Fruit fly (Drosophila melanogaster) whole organism, embryonic: ENCODE measurements around the gene RpL32.
A peak's percentile ranks its signal among the peaks of the same experiment; 100 is the strongest.

Experiments used
- CG10462 ChIP-seq: fragments of 200-800 bp; sonication (Bioruptor generic); optimal IDR thresholded peaks from 2 replicates; lab custom pipeline; 2016; ENCODE audit warnings: missing biosample characterization, missing genetic modification characterization
- CG12104 ChIP-seq: fragments of 200-800 bp; sonication (Bioruptor generic); optimal IDR thresholded peaks from 3 replicates; lab custom pipeline; 2016; ENCODE audit warnings: missing biosample characterization, missing genetic modification characterization
- CG14050 ChIP-seq: fragments of 200-800 bp; sonication (Bioruptor generic); IDR thresholded peaks from 3 replicates; pipeline ENCODE4 v1.3.6; 2022; ENCODE audit warnings: missing biosample characterization, missing genetic modification characterization
- CG14965 ChIP-seq: fragments of 200-800 bp; sonication (Bioruptor generic); optimal IDR thresholded peaks from 2 replicates; lab custom pipeline; 2016; ENCODE audit warnings: missing biosample characterization, missing genetic modification characterization, borderline replicate concordance
- CG15514 ChIP-seq: fragments of 200-800 bp; sonication (Bioruptor generic); optimal IDR thresholded peaks from 3 replicates; lab custom pipeline; 2017; ENCODE audit warnings: missing biosample characterization, missing genetic modification characterization, mild to moderate bottlenecking, moderate library complexity, missing genetic modification reagents
- CG2202 ChIP-seq: fragments of 200-800 bp; sonication (Bioruptor generic); optimal IDR thresholded peaks from 2 replicates; lab custom pipeline; 2018; ENCODE audit warnings: missing biosample characterization, mild to moderate bottlenecking, missing genetic modification characterization
- CG2678 ChIP-seq: fragments of 200-800 bp; sonication (Bioruptor generic); optimal IDR thresholded peaks from 3 replicates; lab custom pipeline; 2019; ENCODE audit warnings: missing biosample characterization, mild to moderate bottlenecking, missing genetic modification characterization, moderate library complexity
- CG31441 ChIP-seq: fragments of 200-800 bp; sonication (Bioruptor generic); IDR thresholded peaks from 2 replicates; pipeline ENCODE4 v1.3.6; 2022; ENCODE audit warnings: missing biosample characterization, missing genetic modification characterization
- CG42726 ChIP-seq: fragments of 200-800 bp; sonication (Bioruptor generic); IDR thresholded peaks from 2 replicates; pipeline ENCODE4 v1.3.6; 2022; ENCODE audit warnings: missing biosample characterization, missing genetic modification characterization; ENCODE audit not compliant: partially characterized antibody
- CG4617 ChIP-seq: fragments of 200-800 bp; sonication (Bioruptor generic); optimal IDR thresholded peaks from 3 replicates; lab custom pipeline; 2016; ENCODE audit warnings: missing biosample characterization, missing genetic modification characterization, borderline replicate concordance
- CG6654 ChIP-seq: fragments of 200-800 bp; sonication (Bioruptor generic); optimal IDR thresholded peaks from 2 replicates; lab custom pipeline; 2017; ENCODE audit warnings: missing biosample characterization, mild to moderate bottlenecking, missing genetic modification characterization
- CG6813 ChIP-seq: fragments of 200-800 bp; sonication (Bioruptor generic); optimal IDR thresholded peaks from 2 replicates; lab custom pipeline; 2017; ENCODE audit warnings: missing biosample characterization, missing genetic modification characterization, mild to moderate bottlenecking, moderate library complexity, missing genetic modification reagents
- CG6854 ChIP-seq: fragments of 200-800 bp; sonication (Bioruptor generic); optimal IDR thresholded peaks from 3 replicates; lab custom pipeline; 2017; ENCODE audit warnings: missing biosample characterization, mild to moderate bottlenecking, missing genetic modification characterization
- CG7839 ChIP-seq: fragments of 200-800 bp; sonication (Bioruptor generic); optimal IDR thresholded peaks from 3 replicates; lab custom pipeline; 2018; ENCODE audit warnings: missing biosample characterization, mild to moderate bottlenecking, missing genetic modification characterization, moderate library complexity
- CG8765 ChIP-seq: fragments of 200-800 bp; sonication (Bioruptor generic); IDR thresholded peaks from 2 replicates; pipeline ENCODE4 v1.3.6; 2022; ENCODE audit warnings: missing biosample characterization, missing genetic modification characterization
- CG9932 ChIP-seq: fragments of 200-800 bp; sonication (Bioruptor generic); IDR thresholded peaks from 2 replicates; pipeline ENCODE4 v1.3.6; 2022; ENCODE audit warnings: missing biosample characterization, missing genetic modification characterization
- Dbx ChIP-seq: fragments of 200-800 bp; sonication (Bioruptor generic); IDR thresholded peaks from 3 replicates; pipeline ENCODE4 v1.3.6; 2022; ENCODE audit warnings: missing biosample characterization, missing genetic modification characterization
- Deaf1 ChIP-seq: fragments of 200-800 bp; optimal IDR thresholded peaks from 3 replicates; lab custom pipeline; 2019; ENCODE audit warnings: missing biosample characterization, mild to moderate bottlenecking, missing genetic modification characterization, moderate library complexity
- Dfd ChIP-seq, 2 experiments: fragments of >200 bp; optimal IDR thresholded peaks; 2 replicates each; lab custom pipeline; 2017; ENCODE audit warnings: missing biosample characterization in 2 of 2, missing genetic modification characterization in 2 of 2
- Eip74EF ChIP-seq, 2 experiments: fragments of 200-800 bp in 1 of 2; fragments of >200 bp in 1 of 2; sonication (Bioruptor generic) in 1 of 2; optimal IDR thresholded peaks; 2 replicates each; lab custom pipeline; 2017 to 2019; ENCODE audit warnings: missing biosample characterization in 2 of 2, missing genetic modification characterization in 2 of 2, mild to moderate bottlenecking in 1 of 2, moderate library complexity in 1 of 2
- HmgD ChIP-seq: fragments of 200-800 bp; sonication (Bioruptor generic); optimal IDR thresholded peaks from 3 replicates; lab custom pipeline; 2016; ENCODE audit warnings: missing biosample characterization, missing genetic modification characterization
- HmgZ ChIP-seq: fragments of 200-800 bp; sonication (Bioruptor generic); optimal IDR thresholded peaks from 2 replicates; lab custom pipeline; 2018; ENCODE audit warnings: missing biosample characterization, mild to moderate bottlenecking, missing genetic modification characterization
- Hr78 ChIP-seq, 2 experiments: fragments of 200-800 bp in 1 of 2; fragments of >200 bp in 1 of 2; sonication (Bioruptor generic) in 1 of 2; optimal IDR thresholded peaks; 2 replicates each; lab custom pipeline; 2017 to 2019; ENCODE audit warnings: missing biosample characterization in 2 of 2, missing genetic modification characterization in 2 of 2, mild to moderate bottlenecking in 1 of 2, moderate library complexity in 1 of 2
- Med ChIP-seq: fragments of 200-800 bp; sonication (Bioruptor generic); peaks from one replicate; lab custom pipeline; 2016; ENCODE audit warnings: missing biosample characterization, missing genetic modification characterization, mild to moderate bottlenecking, inconsistent platforms, moderate library complexity
- Myb ChIP-seq: fragments of 200-800 bp; sonication (Bioruptor generic); optimal IDR thresholded peaks from 2 replicates; lab custom pipeline; 2016; ENCODE audit warnings: missing biosample characterization, missing genetic modification characterization
- Nf-YC ChIP-seq: fragments of 200-800 bp; optimal IDR thresholded peaks from 3 replicates; lab custom pipeline; 2019; ENCODE audit warnings: missing biosample characterization, mild to moderate bottlenecking, missing genetic modification characterization, moderate library complexity
- PHDP ChIP-seq: fragments of 200-800 bp; sonication (Bioruptor generic); optimal IDR thresholded peaks from 3 replicates; lab custom pipeline; 2018; ENCODE audit warnings: missing biosample characterization, mild to moderate bottlenecking, missing genetic modification characterization, moderate library complexity
- Sox100B ChIP-seq: fragments of 200-800 bp; sonication (Bioruptor generic); optimal IDR thresholded peaks from 3 replicates; lab custom pipeline; 2018; ENCODE audit warnings: missing biosample characterization, mild to moderate bottlenecking, missing genetic modification characterization
- Sry-β ChIP-seq: fragments of 200-800 bp; sonication (Bioruptor generic); optimal IDR thresholded peaks from 2 replicates; lab custom pipeline; 2018; ENCODE audit warnings: missing biosample characterization, mild to moderate bottlenecking, missing genetic modification characterization, moderate library complexity
- Sry-δ ChIP-seq: fragments of 200-800 bp; sonication (Bioruptor generic); optimal IDR thresholded peaks from 2 replicates; lab custom pipeline; 2016; ENCODE audit warnings: missing biosample characterization, missing genetic modification characterization
- Usf ChIP-seq: fragments of 200-800 bp; sonication (Bioruptor generic); optimal IDR thresholded peaks from 2 replicates; lab custom pipeline; 2017; ENCODE audit warnings: missing genotype, missing biosample characterization, missing genetic modification characterization
- ap ChIP-seq: fragments of 200-800 bp; sonication (Bioruptor generic); IDR thresholded peaks from 2 replicates; pipeline ENCODE4 v1.3.6; 2022; ENCODE audit warnings: missing biosample characterization, missing genetic modification characterization
- bbx ChIP-seq: fragments of 200-800 bp; sonication (Bioruptor generic); IDR thresholded peaks from 2 replicates; pipeline ENCODE4 v1.3.6; 2022; ENCODE audit warnings: missing biosample characterization, missing genetic modification characterization; ENCODE audit not compliant: partially characterized antibody
- dati ChIP-seq: fragments of 200-800 bp; sonication (Bioruptor generic); IDR thresholded peaks from 2 replicates; pipeline ENCODE4 v1.3.6; 2022; ENCODE audit warnings: missing biosample characterization, missing genetic modification characterization
- dmrt99B ChIP-seq: fragments of 200-800 bp; sonication (Bioruptor generic); optimal IDR thresholded peaks from 2 replicates; lab custom pipeline; 2018; ENCODE audit warnings: missing biosample characterization, mild to moderate bottlenecking, missing genetic modification characterization, moderate library complexity
- fd96Cb ChIP-seq: fragments of 200-800 bp; sonication (Bioruptor generic); optimal IDR thresholded peaks from 2 replicates; lab custom pipeline; 2018; ENCODE audit warnings: missing biosample characterization, mild to moderate bottlenecking, missing genetic modification characterization, moderate library complexity
- gcm ChIP-seq: fragments of 200-800 bp; sonication (Bioruptor generic); optimal IDR thresholded peaks from 2 replicates; lab custom pipeline; 2019; ENCODE audit warnings: missing biosample characterization, mild to moderate bottlenecking, missing genetic modification characterization, moderate library complexity
- klu ChIP-seq: fragments of 200-800 bp; sonication (Bioruptor generic); IDR thresholded peaks from 2 replicates; pipeline ENCODE4 v1.3.6; 2022; ENCODE audit warnings: missing biosample characterization, missing genetic modification characterization
- lmd ChIP-seq: fragments of 200-800 bp; sonication (Bioruptor generic); IDR thresholded peaks from 2 replicates; pipeline ENCODE4 v1.3.6; 2022; ENCODE audit warnings: missing biosample characterization, missing genetic modification characterization
- luna ChIP-seq: fragments of 200-800 bp; sonication (Bioruptor generic); optimal IDR thresholded peaks from 2 replicates; lab custom pipeline; 2016; ENCODE audit warnings: missing biosample characterization, missing genetic modification characterization
- nau ChIP-seq: fragments of 200-800 bp; sonication (Bioruptor generic); optimal IDR thresholded peaks from 3 replicates; lab custom pipeline; 2017; ENCODE audit warnings: missing biosample characterization, mild to moderate bottlenecking, missing genetic modification characterization, missing genetic modification reagents
- otp ChIP-seq: fragments of 200-800 bp; sonication (Bioruptor generic); IDR thresholded peaks from 3 replicates; pipeline ENCODE4, ENCODE4 v1.3.6; 2022; ENCODE audit warnings: missing biosample characterization, missing genetic modification characterization
- rib ChIP-seq: fragments of 200-800 bp; sonication (Bioruptor generic); IDR thresholded peaks from 2 replicates; pipeline ENCODE4 v1.3.6; 2022; ENCODE audit warnings: missing biosample characterization, missing genetic modification characterization
- slou ChIP-seq: fragments of 200-800 bp; sonication (Bioruptor generic); optimal IDR thresholded peaks from 3 replicates; lab custom pipeline; 2016; ENCODE audit warnings: missing biosample characterization, missing genetic modification characterization
- sna ChIP-seq: fragments of 200-800 bp; sonication (Bioruptor generic); IDR thresholded peaks from 2 replicates; pipeline ENCODE4 v1.3.6; 2022; ENCODE audit warnings: missing biosample characterization, missing genetic modification characterization; ENCODE audit not compliant: partially characterized antibody
- tup ChIP-seq: fragments of 200-800 bp; sonication (Bioruptor generic); optimal IDR thresholded peaks from 2 replicates; lab custom pipeline; 2016; ENCODE audit warnings: missing biosample characterization, mild to moderate bottlenecking, missing genetic modification characterization, moderate library complexity
- zen ChIP-seq: fragments of 200-800 bp; sonication (Bioruptor generic); optimal IDR thresholded peaks from 3 replicates; lab custom pipeline; 2018; ENCODE audit warnings: missing biosample characterization, mild to moderate bottlenecking, missing genetic modification characterization, moderate library complexity

RpL32 gene

dm6 chr3R:30046029-30047001 lies at the start of gene RpL32, which contains the start of gene CG7943 (continued):
- TF ChIP-seq Dfd (GFP tag; optimal IDR thresholded peaks at IDR 0.05; lab: Kevin White, UChicago) (no peak), Sry-δ (peak; percentile 100), CG42726 (GFP tag; lab: Robert Waterston, UW) (peak; percentile 100), dati (GFP tag; lab: Robert Waterston, UW) (peak; percentile 81), Sry-β (peak; percentile 78), Usf (peak; percentile 79), Hr78 (GFP tag; optimal IDR thresholded peaks at IDR 0.05; lab: Kevin White, UChicago) (no peak), Myb (peak; percentile 84), dmrt99B (tag; lab: Kevin White, UChicago) (peak; percentile 82), fd96Cb (tag; lab: Kevin White, UChicago) (peak; percentile 88), CG6654 (GFP tag; lab: Kevin White, UChicago) (peak; percentile 84), CG7839 (peak; percentile 85), CG10462 (GFP tag; lab: Kevin White, UChicago) (peak; percentile 56), sna (GFP tag; lab: Robert Waterston, UW) (peak; percentile 100), HmgD (GFP tag; lab: Kevin White, UChicago) (peak; percentile 90), Dbx (peak; percentile 98), zen (tag; lab: Kevin White, UChicago) (peak; percentile 91), CG9932 (peak; percentile 99), Nf-YC (peak; percentile 86), Med (GFP tag; lab: Kevin White, UChicago) (peak; percentile 100), CG4617 (GFP tag; lab: Kevin White, UChicago) (peak; percentile 66), bbx (GFP tag; lab: Robert Waterston, UW) (peak; percentile 100), Sox100B (GFP tag; lab: Kevin White, UChicago) (peak; percentile 92), otp (peak; percentile 91; the same call in 2 of the 3 replicates), klu (peak; percentile 88), CG31441 (GFP tag; lab: Robert Waterston, UW) (peak; percentile 88), PHDP (tag; lab: Kevin White, UChicago) (peak; percentile 91), CG2202 (peak; percentile 76), lmd (GFP tag; lab: Robert Waterston, UW) (peak; percentile 95), gcm (GFP tag; lab: Kevin White, UChicago) (peak; percentile 88), slou (GFP tag; lab: Kevin White, UChicago) (peak; percentile 95), rib (GFP tag; lab: Robert Waterston, UW) (peak; percentile 94), CG6813 (GFP tag; lab: Kevin White, UChicago) (peak; percentile 93), CG14965 (peak; percentile 79), CG6854 (GFP tag; lab: Kevin White, UChicago) (peak; percentile 93), CG12104 (peak; percentile 92), luna (GFP tag; lab: Kevin White, UChicago) (peak; percentile 96), Eip74EF (GFP tag; optimal IDR thresholded peaks at IDR 0.05; lab: Kevin White, UChicago) (peak in 1 of 2 experiments; percentile 65), CG14050 (GFP tag; lab: Robert Waterston, UW) (peak; percentile 91), CG15514 (GFP tag; lab: Kevin White, UChicago) (peak; percentile 94), ap (peak; percentile 92), CG2678 (peak; percentile 92), HmgZ (peak; percentile 91), tup (peak; percentile 95), CG8765 (peak; percentile 95), nau (GFP tag; lab: Kevin White, UChicago) (peak; percentile 93), Deaf1 (tag; lab: Kevin White, UChicago) (peak; percentile 71)
